Fruit fly (Drosophila melanogaster): Measurements from ENCODE around the gene CG12576.
A peak's percentile ranks its signal among the peaks of the same experiment; 100 is the strongest.

The CG12576 gene

dm6 chrX:22456180-22456948, 25.8 kb downstream of the CG12576 start (continued):
- TF ChIP-seq CG15479 (GFP tag; optimal IDR thresholded peaks at IDR 0.05): peak; percentile 70
- TF ChIP-seq ac (GFP tag; optimal IDR thresholded peaks at IDR 0.05): no peak
- no peak for TF ChIP-seq gem (tag; optimal IDR thresholded peaks at IDR 0.05)
- TF ChIP-seq gce (GFP tag; IDR thresholded peaks at IDR 0.05): no peak
- TF ChIP-seq HLHmδ (GFP tag; optimal IDR thresholded peaks at IDR 0.05): no peak
- no peak for TF ChIP-seq br (optimal IDR thresholded peaks at IDR 0.05)
- no peak for TF ChIP-seq CG42726 (GFP tag; IDR thresholded peaks at IDR 0.05; ENCODE audit: partially characterized antibody)
- TF ChIP-seq tgo (GFP tag; IDR thresholded peaks at IDR 0.05): no peak
- no peak for TF ChIP-seq CG6654 (GFP tag; optimal IDR thresholded peaks at IDR 0.05)
- TF ChIP-seq Taf1 (GFP tag; IDR thresholded peaks at IDR 0.05): no peak
- TF ChIP-seq shn (GFP tag; optimal IDR thresholded peaks at IDR 0.05): no peak
- TF ChIP-seq CG14710 (tag; optimal IDR thresholded peaks at IDR 0.05): no peak
- TF ChIP-seq CG11723 (GFP tag; optimal IDR thresholded peaks at IDR 0.05): no peak
- TF ChIP-seq CG16815 (GFP tag; optimal IDR thresholded peaks at IDR 0.05): no peak
- no peak for TF ChIP-seq ab (GFP tag; optimal IDR thresholded peaks at IDR 0.05)
- TF ChIP-seq CG8388 (GFP tag; optimal IDR thresholded peaks at IDR 0.05): no peak
- no peak for TF ChIP-seq CG6272 (GFP tag; IDR thresholded peaks at IDR 0.05)
- peak; percentile 0 for TF ChIP-seq ERR (GFP tag; optimal IDR thresholded peaks at IDR 0.05)
- TF ChIP-seq HmgZ (tag; optimal IDR thresholded peaks at IDR 0.05): no peak
- TF ChIP-seq gcm (GFP tag; optimal IDR thresholded peaks at IDR 0.05): peak; percentile 1
- TF ChIP-seq zen2 (GFP tag; IDR thresholded peaks at IDR 0.05; ENCODE audit: partially characterized antibody): no peak
- peak; percentile 40 for TF ChIP-seq CG10543 (GFP tag; optimal IDR thresholded peaks at IDR 0.05)
- no peak for TF ChIP-seq tup (GFP tag; optimal IDR thresholded peaks at IDR 0.05)
- peak; percentile 58 for TF ChIP-seq sd (tag; optimal IDR thresholded peaks at IDR 0.05)
- no peak for TF ChIP-seq Sin3A (optimal IDR thresholded peaks at IDR 0.05)
- no peak for TF ChIP-seq Dip2 (GFP tag; IDR thresholded peaks at IDR 0.05)
- peak; percentile 28 for TF ChIP-seq ftz-f1 (GFP tag; optimal IDR thresholded peaks at IDR 0.05)
- TF ChIP-seq CG12299 (tag; optimal IDR thresholded peaks at IDR 0.05): no peak
- TF ChIP-seq CG18619 (GFP tag; optimal IDR thresholded peaks at IDR 0.05): no peak
- no peak for TF ChIP-seq CG4854 (GFP tag; optimal IDR thresholded peaks at IDR 0.05)
- TF ChIP-seq usp (GFP tag; optimal IDR thresholded peaks at IDR 0.05): no peak
- TF ChIP-seq CG9932 (GFP tag; IDR thresholded peaks at IDR 0.05): no peak
- TF ChIP-seq CG6813 (GFP tag; optimal IDR thresholded peaks at IDR 0.05): no peak
- TF ChIP-seq CG4730 (GFP tag; IDR thresholded peaks at IDR 0.05): no peak
- TF ChIP-seq CG10321 (GFP tag; IDR thresholded peaks at IDR 0.05): peak; percentile 84
- TF ChIP-seq CG11085 (GFP tag; IDR thresholded peaks at IDR 0.05): no peak
- no peak for TF ChIP-seq Oli (tag; optimal IDR thresholded peaks at IDR 0.05)
- TF ChIP-seq croc (GFP tag; conservative IDR thresholded peaks at IDR 0.05): no peak
- no peak for TF ChIP-seq CG17361 (GFP tag; IDR thresholded peaks at IDR 0.05)
- TF ChIP-seq CG6854 (GFP tag; optimal IDR thresholded peaks at IDR 0.05): no peak
- no peak for TF ChIP-seq Hr39 (optimal IDR thresholded peaks at IDR 0.05)
- TF ChIP-seq MBD-R2 (GFP tag; IDR thresholded peaks at IDR 0.05): no peak; the same call in 1 of the 2 replicates
- TF ChIP-seq Atf3 (GFP tag; optimal IDR thresholded peaks at IDR 0.05): no peak
- TF ChIP-seq wek (GFP tag; optimal IDR thresholded peaks at IDR 0.05): no peak
- TF ChIP-seq chn (GFP tag; optimal IDR thresholded peaks at IDR 0.05): no peak
- no peak for TF ChIP-seq CG4617 (GFP tag; optimal IDR thresholded peaks at IDR 0.05; ENCODE audit: borderline replicate concordance)
- TF ChIP-seq CG9817 (tag; optimal IDR thresholded peaks at IDR 0.05): no peak
- no peak for TF ChIP-seq bowl (GFP tag; IDR thresholded peaks at IDR 0.05)
- TF ChIP-seq CG8478 (optimal IDR thresholded peaks at IDR 0.05): peak; percentile 10
- no peak for TF ChIP-seq CoRest (tag; optimal IDR thresholded peaks at IDR 0.05)
- TF ChIP-seq CG3726 (GFP tag; IDR thresholded peaks at IDR 0.05): no peak
- TF ChIP-seq inv (GFP tag; IDR thresholded peaks at IDR 0.05; ENCODE audit: partially characterized antibody): no peak

Measured in whole organism, embryonic.